Fruit fly (Drosophila melanogaster): ENCODE data around the gene CG32485.

Gene CG32485

DNA sequence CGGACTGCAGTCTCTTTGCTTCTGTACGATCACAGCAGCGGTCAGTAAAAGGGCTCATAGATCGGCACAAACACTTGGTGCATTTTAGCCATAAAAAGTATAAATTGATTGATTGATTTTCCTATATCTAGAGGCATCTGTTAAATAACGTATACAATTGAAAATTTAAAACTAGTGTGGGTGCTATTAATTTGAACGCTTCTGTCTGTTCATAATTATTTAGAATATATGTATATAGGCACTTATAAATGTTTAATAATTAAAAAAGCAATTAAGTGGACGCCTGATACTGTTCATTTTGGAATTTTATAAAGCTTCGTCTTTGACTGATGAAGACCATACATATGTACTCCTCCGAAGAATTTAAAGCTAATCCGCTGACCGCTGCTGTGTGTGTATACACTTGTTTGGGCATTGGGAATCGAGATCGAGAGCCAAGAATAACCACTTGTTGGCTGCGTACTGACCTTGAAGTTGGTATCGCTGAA, 4.8 kb upstream of the CG32485 start (continued):
- TF ChIP-seq CG31224 (GFP tag; IDR thresholded peaks at IDR 0.05) (no peak), Xrp1 (GFP tag; IDR thresholded peaks at IDR 0.05) (peak; percentile 31; the same call in 1 of the 2 replicates), cwo (GFP tag; optimal IDR thresholded peaks at IDR 0.05) (peak; percentile 20), sqz (GFP tag; optimal IDR thresholded peaks at IDR 0.05) (no peak), exex (tag; optimal IDR thresholded peaks at IDR 0.05) (no peak), dpn (GFP tag; optimal IDR thresholded peaks at IDR 0.05) (peak in 1 of 2 experiments; percentile 33), bab2 (GFP tag; optimal IDR thresholded peaks at IDR 0.05) (no peak), fd96Cb (tag; optimal IDR thresholded peaks at IDR 0.05) (peak; percentile 38), kah (GFP tag; optimal IDR thresholded peaks at IDR 0.05) (peak; percentile 71), row (GFP tag; IDR thresholded peaks at IDR 0.05) (peak; percentile 51; the same call in 2 of the 3 replicates), Oli (tag; optimal IDR thresholded peaks at IDR 0.05) (peak; percentile 71), seq (GFP tag; IDR thresholded peaks at IDR 0.05) (peak; percentile 22; the same call in 1 of the 2 replicates), Sox102F (GFP tag; optimal IDR thresholded peaks at IDR 0.05) (peak; percentile 61), CG12391 (tag; optimal IDR thresholded peaks at IDR 0.05) (peak; percentile 47), CG13424 (tag; optimal IDR thresholded peaks at IDR 0.05) (peak; percentile 34), gem (tag; optimal IDR thresholded peaks at IDR 0.05) (peak; percentile 67), CG2712 (tag; optimal IDR thresholded peaks at IDR 0.05) (peak; percentile 38)

DNA sequence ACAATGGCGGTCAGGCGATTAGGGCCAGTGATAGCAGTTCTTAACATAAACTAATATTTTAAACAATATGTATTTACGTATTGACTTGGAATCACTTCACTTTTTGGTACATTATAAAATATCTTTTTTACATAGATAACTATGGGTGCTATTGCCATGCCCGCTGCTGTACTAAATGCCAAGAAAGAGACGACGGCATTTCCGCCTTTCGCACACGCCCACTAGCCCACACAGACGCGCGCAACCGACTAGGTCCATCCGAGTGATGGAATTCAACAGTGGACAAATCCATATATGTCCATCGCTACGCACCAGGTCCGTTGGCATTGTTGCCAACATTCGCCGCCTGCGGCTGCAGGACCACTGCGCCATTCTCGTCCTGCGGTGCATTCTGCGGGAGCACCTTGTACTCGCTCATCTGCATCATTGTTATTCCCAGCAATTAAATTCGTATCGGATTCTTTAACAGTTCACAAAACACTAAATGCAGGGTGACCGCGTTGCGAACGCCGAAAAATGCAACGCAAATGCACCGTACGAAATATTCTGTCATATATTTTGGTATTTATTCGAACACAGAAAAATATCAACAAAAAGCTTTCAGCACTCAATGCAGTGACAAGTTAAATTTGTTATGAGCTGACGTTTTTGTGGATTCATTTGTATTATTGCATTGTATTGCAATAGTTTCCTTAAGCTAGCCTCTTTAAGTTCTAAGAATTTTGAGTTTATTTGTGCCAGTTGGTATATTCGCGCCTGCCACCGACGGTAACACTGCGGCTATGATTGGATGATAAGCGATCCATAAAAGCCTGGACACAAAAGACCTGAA, 3.6 kb upstream of the CG32485 start, which contains the start of the genes scramb2 and Sk2:
Gene scramb2 (minus strand): TSS at position 488 of the 832 bp plus-strand sequence.
Gene Sk2 (plus strand): TSS at position 763 of the 832 bp plus-strand sequence.
- TF ChIP-seq CG3838 (GFP tag; optimal IDR thresholded peaks at IDR 0.05) (peak; percentile 75), Dad (GFP tag; optimal IDR thresholded peaks at IDR 0.05) (peak; percentile 81), eve (GFP tag; optimal IDR thresholded peaks at IDR 0.05) (no peak), CG12236 (GFP tag; optimal IDR thresholded peaks at IDR 0.05) (peak; percentile 58), bbx (GFP tag; IDR thresholded peaks at IDR 0.05; ENCODE audit: partially characterized antibody) (no peak), sens-2 (GFP tag; IDR thresholded peaks at IDR 0.05) (peak; percentile 94), CG14860 (GFP tag; IDR thresholded peaks at IDR 0.05; ENCODE audit: partially characterized antibody) (no peak), Hr3 (GFP tag; optimal IDR thresholded peaks at IDR 0.05) (peak; percentile 91), Lpt (GFP tag; optimal IDR thresholded peaks at IDR 0.05) (no peak), CG7928 (GFP tag; optimal IDR thresholded peaks at IDR 0.05) (peak; percentile 73), CG8924 (tag; optimal IDR thresholded peaks at IDR 0.05) (peak; percentile 94), CG11696 (GFP tag; IDR thresholded peaks at IDR 0.05) (peak; percentile 100), grn (GFP tag; optimal IDR thresholded peaks at IDR 0.05) (peak; percentile 68), nerfin-2 (GFP tag; IDR thresholded peaks at IDR 0.05; ENCODE audit: partially characterized antibody) (no peak), HLH3B (GFP tag; IDR thresholded peaks at IDR 0.05) (peak; percentile 95), rib (GFP tag; IDR thresholded peaks at IDR 0.05) (peak; percentile 89), NC2β (GFP tag; optimal IDR thresholded peaks at IDR 0.05) (peak; percentile 80), Blimp-1 (GFP tag; optimal IDR thresholded peaks at IDR 0.05) (peak; percentile 91), cato (GFP tag; optimal IDR thresholded peaks at IDR 0.05; ENCODE audit: borderline replicate concordance) (peak; percentile 88), CG13424 (tag; optimal IDR thresholded peaks at IDR 0.05) (peak; percentile 94), dimm (GFP tag; IDR thresholded peaks at IDR 0.05) (peak; percentile 83), CG12219 (GFP tag; optimal IDR thresholded peaks at IDR 0.05) (peak; percentile 95), Atf6 (GFP tag; IDR thresholded peaks at IDR 0.05) (peak; percentile 92), ash1 (GFP tag; optimal IDR thresholded peaks at IDR 0.05) (peak; percentile 77), E2f2 (GFP tag; IDR thresholded peaks at IDR 0.05) (peak; percentile 78), sim (GFP tag; IDR thresholded peaks at IDR 0.05) (peak; percentile 92), CG9817 (tag; optimal IDR thresholded peaks at IDR 0.05) (peak; percentile 94), eyg (GFP tag; optimal IDR thresholded peaks at IDR 0.05) (peak; percentile 73), CG12744 (GFP tag; optimal IDR thresholded peaks at IDR 0.05) (peak; percentile 72), slbo (GFP tag; IDR thresholded peaks at IDR 0.05) (peak; percentile 95), gt (GFP tag; IDR thresholded peaks at IDR 0.05) (peak; percentile 83), Med (GFP tag) (peak; percentile 98)

Measured in whole organism, embryonic.